Worm (Caenorhabditis elegans) whole organism, L4 larva: ENCODE measurements around the gene C45B11.5.

Source experiments
- D1046.2 ChIP-seq: fragments of 200-800 bp; sonication (Bioruptor generic); IDR thresholded peaks from 2 replicates; pipeline ENCODE4 v1.3.6; 2022; ENCODE audit warnings: missing genetic modification characterization, missing compliant biosample characterization
- F10B5.3 ChIP-seq: sonication (generic microtip); optimal IDR thresholded peaks from 2 replicates; lab custom pipeline; 2016; ENCODE audit warnings: mild to moderate bottlenecking, missing genetic modification characterization, missing compliant biosample characterization
- T26A8.4 ChIP-seq: fragments of 200-800 bp; sonication (Bioruptor generic); IDR thresholded peaks from 2 replicates; pipeline ENCODE4 v1.3.6; 2022; ENCODE audit warnings: missing genetic modification characterization, missing compliant biosample characterization
- Y105C5A.15 ChIP-seq: fragments of 200-800 bp; sonication (Bioruptor generic); IDR thresholded peaks from 2 replicates; pipeline ENCODE4 v1.3.6; 2022; ENCODE audit warnings: missing genetic modification characterization, missing compliant biosample characterization
- Y75B8A.6 ChIP-seq: fragments of 200-800 bp; sonication (Bioruptor generic); IDR thresholded peaks from 2 replicates; pipeline ENCODE4 v1.3.6; 2022; ENCODE audit warnings: missing genetic modification reagents, missing genetic modification characterization, missing compliant biosample characterization
- ZK546.5 ChIP-seq, 2 experiments: sonication (generic microtip); optimal IDR thresholded peaks; 2 replicates each; lab custom pipeline; 2017; ENCODE audit warnings: missing biosample characterization in 2 of 2, missing genetic modification characterization in 2 of 2
- aha-1 ChIP-seq: fragments of 150-350 bp; peaks from one replicate; lab custom pipeline; 2014; ENCODE audit warnings: missing biosample characterization, missing genetic modification characterization
- ama-1 ChIP-seq: fragments of 150-350 bp; optimal IDR thresholded peaks from 2 replicates; lab custom pipeline; 2014; ENCODE audit warnings: inconsistent platforms, mixed read lengths
- ceh-32 ChIP-seq: sonication (generic microtip); optimal IDR thresholded peaks from 2 replicates; lab custom pipeline; 2016; ENCODE audit warnings: mild to moderate bottlenecking, missing genetic modification characterization, missing compliant biosample characterization; ENCODE audit not compliant: poor library complexity
- ceh-44 ChIP-seq: fragments of 200-800 bp; sonication (Bioruptor generic); IDR thresholded peaks from 2 replicates; pipeline ENCODE4 v1.3.6; 2022; ENCODE audit warnings: missing genetic modification reagents, missing genetic modification characterization, missing compliant biosample characterization
- ceh-62 ChIP-seq: sonication (generic microtip); optimal IDR thresholded peaks from 2 replicates; lab custom pipeline; 2017; ENCODE audit warnings: missing biosample characterization, missing genetic modification characterization
- ces-1 ChIP-seq: fragments of 150-350 bp; sonication (generic microtip); optimal IDR thresholded peaks from 4 replicates; lab custom pipeline; 2014; ENCODE audit warnings: missing biosample characterization, missing genetic modification reagents, missing genetic modification characterization
- daf-16 ChIP-seq, 3 experiments: sonication (generic microtip); optimal IDR thresholded peaks; 2 replicates each; lab custom pipeline; 2016 to 2017; ENCODE audit warnings: missing genetic modification characterization in 3 of 3, missing genetic modification reagents in 3 of 3, mild to moderate bottlenecking in 2 of 3, missing compliant biosample characterization in 2 of 3, missing biosample characterization in 1 of 3, moderate library complexity in 1 of 3
- daf-19 ChIP-seq: fragments of 200-800 bp; sonication (Bioruptor generic); conservative IDR thresholded peaks from 2 replicates; pipeline ENCODE4 v1.3.6; 2022; ENCODE audit warnings: missing genetic modification characterization, missing compliant biosample characterization
- dmd-8 ChIP-seq: fragments of 200-800 bp; sonication (Bioruptor generic); IDR thresholded peaks from 2 replicates; pipeline ENCODE4 v1.3.6; 2022; ENCODE audit warnings: missing genetic modification characterization, missing compliant biosample characterization
- dmd-9 ChIP-seq: fragments of 200-800 bp; sonication (Bioruptor generic); IDR thresholded peaks from 2 replicates; pipeline ENCODE4 v1.3.6; 2022; ENCODE audit warnings: missing genetic modification reagents, missing genetic modification characterization, missing compliant biosample characterization
- dpl-1 ChIP-seq: fragments of 150-350 bp; optimal IDR thresholded peaks from 2 replicates; lab custom pipeline; 2014; ENCODE audit warnings: missing biosample characterization, missing genetic modification reagents, missing genetic modification characterization
- dve-1 ChIP-seq: sonication (generic microtip); optimal IDR thresholded peaks from 2 replicates; lab custom pipeline; 2017; ENCODE audit warnings: antibody characterized with exemption, mild to moderate bottlenecking, missing genetic modification characterization, missing compliant biosample characterization; ENCODE audit not compliant: insufficient read depth
- hlh-11 ChIP-seq: fragments of 200-800 bp; sonication (Bioruptor generic); optimal IDR thresholded peaks from 2 replicates; lab custom pipeline; 2018; ENCODE audit warnings: mild to moderate bottlenecking, missing genetic modification characterization, missing compliant biosample characterization
- lin-15B ChIP-seq: fragments of 150-350 bp; sonication (generic microtip); optimal IDR thresholded peaks from 3 replicates; lab custom pipeline; 2014; ENCODE audit warnings: missing biosample characterization, missing genetic modification characterization
- lin-29 ChIP-seq: fragments of 200-800 bp; sonication (Bioruptor generic); IDR thresholded peaks from 2 replicates; pipeline ENCODE4 v1.3.6; 2022; ENCODE audit warnings: missing genetic modification reagents, missing genetic modification characterization, missing compliant biosample characterization
- madf-5 ChIP-seq, 2 experiments: fragments of 200-800 bp; sonication (Bioruptor generic); IDR thresholded peaks; 2 replicates each; pipeline ENCODE4 v1.3.6; 2022; ENCODE audit warnings: missing compliant biosample characterization in 2 of 2, missing genetic modification characterization in 2 of 2
- madf-9 ChIP-seq: fragments of 200-800 bp; sonication (Bioruptor generic); conservative IDR thresholded peaks from 2 replicates; pipeline ENCODE4 v1.3.6; 2022; ENCODE audit warnings: missing genetic modification reagents, missing genetic modification characterization, missing compliant biosample characterization
- mxl-2 ChIP-seq: fragments of 200-800 bp; sonication (Bioruptor generic); conservative IDR thresholded peaks from 2 replicates; pipeline ENCODE4 v1.3.6; 2022; ENCODE audit warnings: missing genetic modification reagents, missing genetic modification characterization, missing compliant biosample characterization
- nhr-102 ChIP-seq: sonication (generic microtip); optimal IDR thresholded peaks from 2 replicates; lab custom pipeline; 2016; ENCODE audit warnings: mild to moderate bottlenecking, missing genetic modification characterization, moderate library complexity, missing compliant biosample characterization
- nhr-11 ChIP-seq: fragments of 150-350 bp; optimal IDR thresholded peaks from 2 replicates; lab custom pipeline; 2014; ENCODE audit warnings: missing biosample characterization, missing genetic modification characterization
- nhr-111 ChIP-seq: fragments of 200-800 bp; sonication (Bioruptor generic); optimal IDR thresholded peaks from 2 replicates; lab custom pipeline; 2018; ENCODE audit warnings: mild to moderate bottlenecking, missing genetic modification characterization, missing compliant biosample characterization
- nhr-41 ChIP-seq: fragments of 200-800 bp; sonication (Bioruptor generic); IDR thresholded peaks from 2 replicates; pipeline ENCODE4 v1.3.6; 2022; ENCODE audit warnings: missing genetic modification reagents, missing genetic modification characterization, missing compliant biosample characterization
- nhr-42 ChIP-seq: fragments of 200-800 bp; sonication (Bioruptor generic); IDR thresholded peaks from 2 replicates; pipeline ENCODE4 v1.3.6; 2022; ENCODE audit warnings: missing genetic modification characterization, missing compliant biosample characterization
- nhr-77 ChIP-seq: fragments of 150-350 bp; optimal IDR thresholded peaks from 2 replicates; lab custom pipeline; 2014; ENCODE audit warnings: missing biosample characterization, missing genetic modification characterization
- rbr-2 ChIP-seq: sonication (generic microtip); optimal IDR thresholded peaks from 2 replicates; lab custom pipeline; 2016; ENCODE audit warnings: missing genotype, missing genetic modification characterization, missing compliant biosample characterization
- saeg-2 ChIP-seq: fragments of 200-800 bp; sonication (Bioruptor generic); IDR thresholded peaks from 2 replicates; pipeline ENCODE4 v1.3.6; 2022; ENCODE audit warnings: missing genetic modification reagents, missing genetic modification characterization, missing compliant biosample characterization
- set-16 ChIP-seq: fragments of 200-800 bp; sonication (Bioruptor generic); IDR thresholded peaks from 2 replicates; pipeline ENCODE4 v1.3.6; 2022; ENCODE audit warnings: missing genetic modification reagents, missing genetic modification characterization, missing compliant biosample characterization
- spr-3 ChIP-seq: fragments of 200-800 bp; sonication (Bioruptor generic); optimal IDR thresholded peaks from 2 replicates; lab custom pipeline; 2018; ENCODE audit warnings: mild to moderate bottlenecking, missing genetic modification characterization, missing compliant biosample characterization
- tra-1 ChIP-seq: fragments of 200-800 bp; sonication (Bioruptor generic); IDR thresholded peaks from 2 replicates; pipeline ENCODE4 v1.3.6; 2022; ENCODE audit warnings: missing genetic modification reagents, missing genetic modification characterization, missing compliant biosample characterization
- unc-39 ChIP-seq: sonication (generic microtip); optimal IDR thresholded peaks from 2 replicates; lab custom pipeline; 2017; ENCODE audit warnings: missing biosample characterization, missing genetic modification characterization
- zfp-2 ChIP-seq: sonication (generic microtip); optimal IDR thresholded peaks from 2 replicates; lab custom pipeline; 2016; ENCODE audit warnings: mild to moderate bottlenecking, missing genetic modification characterization, missing compliant biosample characterization
- zfp-3 ChIP-seq: fragments of 200-800 bp; sonication (Bioruptor generic); conservative IDR thresholded peaks from 2 replicates; pipeline ENCODE4 v1.3.6; 2022; ENCODE audit warnings: missing genetic modification reagents, missing genetic modification characterization, missing compliant biosample characterization
- zip-2 ChIP-seq: fragments of 150-350 bp; optimal IDR thresholded peaks from 2 replicates; lab custom pipeline; 2014; ENCODE audit warnings: missing biosample characterization, missing genetic modification characterization
- ztf-11 ChIP-seq: fragments of 150-350 bp; optimal IDR thresholded peaks from 2 replicates; lab custom pipeline; 2014; ENCODE audit warnings: missing biosample characterization, missing genetic modification characterization

C45B11.5 gene

DNA sequence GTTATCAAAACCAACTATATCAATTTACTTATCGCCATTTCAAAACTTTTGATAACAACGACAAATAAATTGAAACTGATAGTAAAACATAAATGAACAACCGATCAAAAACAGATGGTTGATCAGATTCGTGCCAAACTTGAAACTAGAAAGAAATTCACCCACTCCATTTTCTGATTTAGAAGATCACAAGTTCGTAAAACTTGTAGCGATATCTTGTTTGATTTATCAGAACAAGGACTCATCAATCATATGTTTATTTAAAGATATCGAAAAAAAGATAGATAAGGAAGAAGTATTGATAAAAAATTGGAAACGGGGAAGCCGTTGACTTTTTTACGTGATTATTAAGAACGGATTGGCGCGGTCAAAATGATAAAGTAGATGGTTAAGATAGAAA, 45.5 kb downstream of the C45B11.5 start (continued):
- TF ChIP-seq ama-1 (no peak), nhr-77 (tag; lab: Kevin White, UChicago) (no peak), Y75B8A.6 (GFP tag; lab: Robert Waterston, UW) (no peak), nhr-11 (tag; lab: Kevin White, UChicago) (no peak), dmd-9 (GFP tag; lab: Robert Waterston, UW) (no peak), Y105C5A.15 (no peak), saeg-2 (GFP tag; lab: Robert Waterston, UW) (no peak), nhr-42 (GFP tag; lab: Robert Waterston, UW) (no peak), dpl-1 (GFP tag; lab: Kevin White, UChicago) (no peak), hlh-11 (tag; lab: Kevin White, UChicago) (peak; percentile 36), ces-1 (no peak), lin-15B (tag; lab: Kevin White, UChicago) (no peak), mxl-2 (no peak), spr-3 (GFP tag; lab: Kevin White, UChicago) (no peak), zfp-3 (GFP tag; lab: Robert Waterston, UW) (no peak), dmd-8 (GFP tag; lab: Robert Waterston, UW) (no peak), T26A8.4 (GFP tag; lab: Robert Waterston, UW) (no peak), nhr-102 (tag; lab: Kevin White, UChicago) (no peak), nhr-111 (GFP tag; lab: Kevin White, UChicago) (no peak), rbr-2 (tag; lab: Kevin White, UChicago) (no peak), ceh-62 (tag; lab: Kevin White, UChicago) (no peak), aha-1 (tag; lab: Kevin White, UChicago) (peak; percentile 55), set-16 (GFP tag; lab: Robert Waterston, UW) (no peak), daf-16 (GFP tag; optimal IDR thresholded peaks at IDR 0.05; lab: Kevin White, UChicago) (no peak), daf-16 (tag; optimal IDR thresholded peaks at IDR 0.05; lab: Kevin White, UChicago) (no peak), zfp-2 (tag; lab: Kevin White, UChicago) (no peak), madf-9 (no peak), zip-2 (tag; lab: Kevin White, UChicago) (no peak), madf-5 (GFP tag; IDR thresholded peaks at IDR 0.05; lab: Robert Waterston, UW) (no peak), ZK546.5 (tag; optimal IDR thresholded peaks at IDR 0.05; lab: Kevin White, UChicago) (no peak), nhr-41 (GFP tag; lab: Robert Waterston, UW) (no peak)

ce11 chrV:11087519-11087998, 46.0 kb downstream of the C45B11.5 start, which contains the start of gene Y42A5A.1:
Y42A5A.1 (plus strand) TSS chrV:11087948.
- TF ChIP-seq ama-1 (no peak), lin-29 (no peak), daf-19 (no peak), ztf-11 (tag; lab: Kevin White, UChicago) (no peak), dmd-9 (GFP tag; lab: Robert Waterston, UW) (no peak), zfp-2 (tag; lab: Kevin White, UChicago) (no peak), daf-16 (GFP tag; optimal IDR thresholded peaks at IDR 0.05; lab: Kevin White, UChicago) (no peak), daf-16 (tag; optimal IDR thresholded peaks at IDR 0.05; lab: Kevin White, UChicago) (no peak), ceh-44 (GFP tag; lab: Robert Waterston, UW) (no peak), unc-39 (tag; lab: Kevin White, UChicago) (no peak), nhr-102 (tag; lab: Kevin White, UChicago) (no peak), madf-5 (GFP tag; IDR thresholded peaks at IDR 0.05; lab: Robert Waterston, UW) (no peak), F10B5.3 (tag; lab: Kevin White, UChicago) (no peak), tra-1 (no peak), dve-1 (tag; lab: Kevin White, UChicago) (no peak), dpl-1 (GFP tag; lab: Kevin White, UChicago) (no peak), ceh-32 (tag; lab: Kevin White, UChicago) (no peak), Y105C5A.15 (no peak), D1046.2 (no peak), ZK546.5 (tag; optimal IDR thresholded peaks at IDR 0.05; lab: Kevin White, UChicago) (no peak)
